Worm (Caenorhabditis elegans) whole organism, L1 larva: ENCODE measurements around the gene chil-16.
"Not testable (repeated sequence)": the region's sequence is repeated elsewhere in the genome, so short reads cannot be mapped to it uniquely, and the experiment has no call there.

Experiments
- C04F5.9 ChIP-seq: sonication (generic microtip); optimal IDR thresholded peaks from 2 replicates; lab custom pipeline; 2016; ENCODE audit warnings: missing genetic modification characterization, missing compliant biosample characterization
- F16B12.6 ChIP-seq: fragments of 150-350 bp; optimal IDR thresholded peaks from 2 replicates; lab custom pipeline; 2014; ENCODE audit warnings: missing biosample characterization, missing genetic modification characterization
- Y116A8C.19 ChIP-seq: sonication (generic microtip); optimal IDR thresholded peaks from 2 replicates; lab custom pipeline; 2016; ENCODE audit warnings: missing compliant biosample characterization, missing genetic modification characterization, borderline replicate concordance
- dpl-1 ChIP-seq, 3 experiments: fragments of 150-350 bp in 2 of 3; sonication (generic microtip) in 1 of 3; optimal IDR thresholded peaks; 2 replicates each; lab custom pipeline; 2014 to 2017; ENCODE audit warnings: missing biosample characterization in 3 of 3, missing genetic modification characterization in 3 of 3, missing genetic modification reagents in 3 of 3
- efl-1 ChIP-seq, 4 experiments: fragments of 150-350 bp; optimal IDR thresholded peaks in 3 of 4; peaks in 1 of 4; 1 replicate in 1 of 4; 2 replicates in 3 of 4; lab custom pipeline; 2014; ENCODE audit warnings: missing biosample characterization in 2 of 4, missing genetic modification characterization in 2 of 4, missing genetic modification reagents in 2 of 4
- efl-3 ChIP-seq: fragments of 200-800 bp; sonication (Bioruptor generic); optimal IDR thresholded peaks from 2 replicates; lab custom pipeline; 2018; ENCODE audit warnings: mild to moderate bottlenecking, missing genetic modification characterization, missing compliant biosample characterization
- egl-27 ChIP-seq, 2 experiments: fragments of 150-350 bp in 1 of 2; sonication (generic microtip); optimal IDR thresholded peaks; 3 replicates each; lab custom pipeline; 2017 to 2018; ENCODE audit warnings: missing biosample characterization in 2 of 2, missing genetic modification characterization in 2 of 2, missing genetic modification reagents in 2 of 2
- elt-2 ChIP-seq: sonication (generic microtip); optimal IDR thresholded peaks from 2 replicates; lab custom pipeline; 2016; ENCODE audit warnings: missing genetic modification characterization, mild to moderate bottlenecking, inconsistent platforms, missing compliant biosample characterization, missing genetic modification reagents
- fos-1 ChIP-seq: fragments of 150-350 bp; optimal IDR thresholded peaks from 2 replicates; lab custom pipeline; 2014; ENCODE audit warnings: missing biosample characterization, missing genetic modification characterization
- grh-1 ChIP-seq: fragments of 200-800 bp; sonication (Bioruptor generic); IDR thresholded peaks from 2 replicates; pipeline ENCODE4 v1.3.6; 2022; ENCODE audit warnings: missing genetic modification reagents, missing genetic modification characterization, missing compliant biosample characterization
- jun-1 ChIP-seq: fragments of 150-350 bp; optimal IDR thresholded peaks from 2 replicates; lab custom pipeline; 2014; ENCODE audit warnings: missing biosample characterization, missing genetic modification reagents, missing genetic modification characterization
- lin-13 ChIP-seq: fragments of 150-350 bp; optimal IDR thresholded peaks from 2 replicates; lab custom pipeline; 2014; ENCODE audit warnings: missing biosample characterization, missing genetic modification reagents, missing genetic modification characterization
- lin-15B ChIP-seq: fragments of 150-350 bp; sonication (generic microtip); optimal IDR thresholded peaks from 3 replicates; lab custom pipeline; 2014; ENCODE audit warnings: missing biosample characterization, missing genetic modification characterization
- lsy-2 ChIP-seq, 2 experiments: fragments of 150-350 bp; optimal IDR thresholded peaks; 2 replicates each; lab custom pipeline; 2014; ENCODE audit warnings: missing biosample characterization in 2 of 2, missing genetic modification characterization in 2 of 2
- mab-9 ChIP-seq: fragments of 200-800 bp; sonication (Bioruptor generic); IDR thresholded peaks from 2 replicates; pipeline ENCODE4 v1.3.6; 2022; ENCODE audit warnings: missing genetic modification reagents, missing genetic modification characterization, missing compliant biosample characterization
- mdl-1 ChIP-seq, 2 experiments: fragments of 150-350 bp; optimal IDR thresholded peaks; 2 replicates each; lab custom pipeline; 2014 to 2017; ENCODE audit warnings: missing biosample characterization in 2 of 2, missing genetic modification characterization in 2 of 2, inconsistent platforms in 1 of 2
- mep-1 ChIP-seq: fragments of 150-350 bp; optimal IDR thresholded peaks from 2 replicates; lab custom pipeline; 2014; ENCODE audit warnings: missing biosample characterization, missing genetic modification characterization
- nhr-12 ChIP-seq: sonication (generic microtip); optimal IDR thresholded peaks from 2 replicates; lab custom pipeline; 2017; ENCODE audit warnings: missing biosample characterization, missing genetic modification characterization
- nhr-20 ChIP-seq: sonication (generic microtip); optimal IDR thresholded peaks from 2 replicates; lab custom pipeline; 2016; ENCODE audit warnings: mild to moderate bottlenecking, missing genetic modification characterization, missing compliant biosample characterization
- nhr-237 ChIP-seq: fragments of 150-350 bp; optimal IDR thresholded peaks from 2 replicates; lab custom pipeline; 2014; ENCODE audit warnings: missing biosample characterization, missing genetic modification characterization
- nhr-71 ChIP-seq: sonication (generic microtip); optimal IDR thresholded peaks from 2 replicates; lab custom pipeline; 2016; ENCODE audit warnings: mild to moderate bottlenecking, missing genetic modification characterization, moderate library complexity, missing compliant biosample characterization
- nhr-77 ChIP-seq: fragments of 150-350 bp; optimal IDR thresholded peaks from 2 replicates; lab custom pipeline; 2014; ENCODE audit warnings: missing biosample characterization, missing genetic modification characterization
- pag-3 ChIP-seq: sonication (generic microtip); optimal IDR thresholded peaks from 2 replicates; lab custom pipeline; 2017; ENCODE audit warnings: missing genetic modification characterization, mild to moderate bottlenecking, missing compliant biosample characterization, antibody characterized with exemption, borderline replicate concordance; ENCODE audit not compliant: insufficient read depth
- rnt-1 ChIP-seq: sonication (generic microtip); optimal IDR thresholded peaks from 2 replicates; lab custom pipeline; 2016; ENCODE audit warnings: mild to moderate bottlenecking, missing genetic modification characterization, moderate library complexity, missing compliant biosample characterization
- sup-37 ChIP-seq: fragments of 200-800 bp; sonication (Bioruptor generic); optimal IDR thresholded peaks from 2 replicates; lab custom pipeline; 2018; ENCODE audit warnings: mild to moderate bottlenecking, missing genetic modification characterization, missing compliant biosample characterization
- swsn-7 ChIP-seq: sonication (generic microtip); optimal IDR thresholded peaks from 2 replicates; lab custom pipeline; 2016; ENCODE audit warnings: missing genetic modification characterization, missing compliant biosample characterization
- unc-62 ChIP-seq: fragments of 150-350 bp; optimal IDR thresholded peaks from 2 replicates; lab custom pipeline; 2014; ENCODE audit warnings: missing biosample characterization, missing genetic modification reagents, missing genetic modification characterization
- unc-98 ChIP-seq: fragments of 200-800 bp; sonication (Bioruptor generic); IDR thresholded peaks from 2 replicates; pipeline ENCODE4 v1.3.6; 2022; ENCODE audit warnings: missing genetic modification characterization, missing compliant biosample characterization
- ztf-11 ChIP-seq, 2 experiments: sonication (generic microtip); optimal IDR thresholded peaks; 2 replicates each; lab custom pipeline; 2016 to 2017; ENCODE audit warnings: missing genetic modification characterization in 2 of 2, missing biosample characterization in 1 of 2, missing compliant biosample characterization in 1 of 2

Gene chil-16

DNA sequence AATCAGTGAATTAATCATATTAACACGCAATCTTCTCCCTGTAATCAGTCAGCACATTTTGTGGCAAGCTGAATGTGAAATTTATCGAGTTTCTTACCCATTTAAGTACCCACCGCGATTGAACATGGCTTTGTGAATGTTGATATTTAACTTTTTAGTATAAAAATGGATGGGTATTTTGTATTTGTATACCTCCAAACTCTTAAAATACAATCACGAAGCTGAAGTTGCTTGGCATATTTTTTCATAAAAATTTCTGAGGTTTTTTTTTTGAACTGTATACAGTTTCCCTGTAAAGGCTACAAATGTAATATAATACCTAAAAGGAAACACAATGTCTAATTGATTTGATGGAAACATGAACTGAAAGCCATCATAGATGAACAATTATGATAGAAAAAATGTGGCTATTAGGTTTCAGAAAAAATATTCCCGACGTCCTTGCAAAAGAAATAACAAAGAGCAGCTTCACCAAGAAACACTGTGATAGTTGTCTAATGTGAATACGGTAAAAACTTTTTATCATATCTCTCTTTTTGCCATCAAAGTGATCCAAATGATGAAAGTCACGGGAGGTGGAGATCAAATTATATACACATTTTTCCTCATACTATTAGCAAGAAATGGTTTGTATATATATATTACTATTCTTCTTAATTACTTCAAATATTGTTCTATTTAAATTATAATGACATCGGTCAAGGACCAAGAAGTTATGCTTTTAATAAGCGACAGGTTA, 32.8 kb upstream of the chil-16 start, which contains the start of the genes chil-25 and chil-26:
Gene chil-25 (minus strand): TSS at position 101 of the 739 bp plus-strand sequence.
Gene chil-26 (plus strand): TSS at position 689 of the 739 bp plus-strand sequence.
- TF ChIP-seq unc-98 (GFP tag; lab: Robert Waterston, UW) (no peak), nhr-71 (tag; lab: Kevin White, UChicago) (no peak), sup-37 (no peak), unc-62 (no peak)

DNA sequence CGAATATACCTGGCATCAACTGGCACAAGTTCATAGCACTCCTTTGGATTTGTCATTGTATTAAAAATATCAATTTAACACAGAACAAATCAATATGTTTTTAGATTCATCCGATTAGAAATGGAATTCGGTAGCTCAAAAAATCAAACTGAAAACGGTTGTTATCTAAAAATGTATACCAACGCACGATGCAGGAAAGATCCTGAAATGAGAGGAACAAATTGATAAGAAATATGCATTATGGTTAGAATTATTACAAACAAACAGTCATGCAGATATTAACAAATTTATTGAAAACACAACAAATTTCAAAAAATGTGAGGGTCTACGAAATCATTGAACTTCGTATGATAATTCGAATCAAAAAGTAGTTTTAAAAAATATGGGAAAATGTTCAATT, 28.3 kb upstream of the chil-16 start, which contains the start of gene T19H5.6:
Gene T19H5.6 (minus strand): TSS at position 195 of the 400 bp plus-strand sequence.
- no peak for TF ChIP-seq mab-9 (GFP tag; lab: Robert Waterston, UW)
- peak; percentile 48 for TF ChIP-seq elt-2 (tag; lab: Kevin White, UChicago)

DNA sequence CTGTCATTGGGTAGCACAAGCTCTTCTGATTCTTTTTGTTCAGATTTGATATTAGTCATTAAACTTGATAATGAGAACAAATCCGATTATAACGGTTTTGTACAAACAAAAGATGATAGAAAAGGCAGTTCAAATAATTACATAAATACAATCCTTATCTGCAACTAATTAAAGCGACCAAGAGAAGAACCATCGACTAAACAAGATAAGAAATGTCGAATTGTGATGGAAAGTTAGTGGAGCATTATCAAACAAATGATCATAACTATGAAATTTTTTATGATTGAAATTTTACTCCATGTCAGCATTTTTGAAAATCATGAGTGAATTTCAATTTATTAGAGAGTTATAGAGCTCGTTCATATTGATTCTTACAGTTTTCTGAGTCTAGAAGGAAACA, 26.7 kb upstream of the chil-16 start, which contains the start of gene chil-23:
Gene chil-23 (minus strand): TSS at position 198 of the 400 bp plus-strand sequence.
- TF ChIP-seq lin-15B (tag; lab: Kevin White, UChicago) (no peak), nhr-12 (tag; lab: Kevin White, UChicago) (no peak), fos-1 (tag; lab: Kevin White, UChicago) (no peak), F16B12.6 (tag; lab: Kevin White, UChicago) (no peak), swsn-7 (tag; lab: Kevin White, UChicago) (no peak), unc-98 (GFP tag; lab: Robert Waterston, UW) (no peak), nhr-20 (tag; lab: Kevin White, UChicago) (peak; percentile 17), efl-3 (no peak), lin-13 (GFP tag; lab: Kevin White, UChicago) (no peak), C04F5.9 (tag; lab: Kevin White, UChicago) (no peak), elt-2 (tag; lab: Kevin White, UChicago) (peak; percentile 95), grh-1 (GFP tag; lab: Robert Waterston, UW) (no peak), egl-27 (tag; optimal IDR thresholded peaks at IDR 0.05; lab: Kevin White, UChicago) (no peak), nhr-77 (tag; lab: Kevin White, UChicago) (no peak)

- TF ChIP-seq nhr-237 (tag; lab: Kevin White, UChicago) (no peak), rnt-1 (no peak)
These were observed 24.4 kb upstream of the chil-16 start, which contains the start of gene chil-22 for ce11 chrII:9466095-9466494. chil-22 (minus strand) TSS chrII:9466195.

DNA sequence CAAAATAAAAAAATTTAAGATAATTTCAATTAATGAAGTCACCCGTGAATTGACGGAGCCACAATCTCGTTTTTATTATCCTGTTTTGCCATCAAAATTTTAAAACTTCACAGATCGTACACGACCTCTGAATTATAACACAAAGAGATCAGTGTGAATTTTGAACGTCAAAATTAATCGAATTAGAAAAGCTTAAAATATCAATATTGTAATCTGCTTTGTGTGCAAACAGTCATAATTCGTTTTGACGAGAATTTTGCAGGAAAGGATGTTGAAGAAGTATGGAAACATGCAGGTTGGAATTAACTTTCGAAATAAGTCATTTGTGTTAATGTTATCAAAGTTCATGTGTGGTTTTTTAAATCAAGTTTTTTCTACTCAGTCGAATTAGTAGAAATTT, 20.1 kb upstream of the chil-16 start, which contains the start of gene chil-21:
Gene chil-21 (minus strand): TSS at position 101 of the 400 bp plus-strand sequence.
- TF ChIP-seq mdl-1 (tag; optimal IDR thresholded peaks at IDR 0.05; lab: Kevin White, UChicago); mep-1 (tag; lab: Kevin White, UChicago); unc-62: not testable (repeated sequence)

DNA sequence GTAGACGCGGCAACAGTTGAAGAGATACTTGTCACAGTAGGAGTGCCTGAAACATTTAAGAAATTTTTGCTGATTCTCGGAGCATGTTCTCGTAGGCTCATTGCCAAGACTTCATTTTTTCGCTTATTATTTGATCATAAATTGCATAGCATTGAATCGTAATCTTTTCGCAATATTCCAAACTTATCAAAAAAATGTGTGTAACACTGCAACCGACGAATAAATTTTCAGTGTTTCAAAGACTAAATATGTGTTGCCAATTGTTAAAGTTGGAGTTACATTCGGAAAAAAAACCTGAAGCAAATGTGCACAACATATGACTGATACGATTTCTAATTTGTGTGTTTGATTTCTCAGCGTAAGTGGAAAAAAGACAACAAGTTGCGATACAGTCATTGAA, 17.7 kb upstream of the chil-16 start, which contains the start of gene R09D1.14:
Gene R09D1.14 (minus strand): TSS at position 101 of the 400 bp plus-strand sequence.
- not testable (repeated sequence) for TF ChIP-seq ztf-11 (tag; optimal IDR thresholded peaks at IDR 0.05; lab: Kevin White, UChicago); dpl-1 (GFP tag; optimal IDR thresholded peaks at IDR 0.05; lab: Kevin White, UChicago); lsy-2 (tag; optimal IDR thresholded peaks at IDR 0.05; lab: Kevin White, UChicago)

DNA sequence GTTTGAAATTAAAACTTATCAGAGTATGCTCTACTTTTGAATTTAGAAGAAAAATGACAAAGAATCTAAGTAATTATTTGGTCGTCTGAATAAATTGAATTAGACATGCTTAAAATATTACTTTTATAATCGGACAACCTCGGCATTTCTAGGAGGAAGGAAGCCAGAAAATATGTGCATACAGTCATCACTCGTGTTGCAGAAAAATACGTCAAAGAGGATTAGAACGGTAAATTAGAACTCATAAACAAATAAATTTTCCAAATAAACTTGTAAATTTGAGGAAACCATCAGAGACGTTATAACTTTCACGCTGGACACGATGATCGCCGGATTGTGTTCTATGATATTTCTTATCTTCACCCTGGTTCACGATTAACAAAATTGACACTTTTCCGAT, 12.6 kb upstream of the chil-16 start, which contains the start of gene chil-19:
Gene chil-19 (minus strand): TSS at position 101 of the 400 bp plus-strand sequence.
- TF ChIP-seq nhr-71 (tag; lab: Kevin White, UChicago) (no peak), pag-3 (tag; lab: Kevin White, UChicago) (no peak), Y116A8C.19 (no peak), efl-1 (optimal IDR thresholded peaks at IDR 0.05; lab: Kevin White, UChicago) (no peak), efl-1 (GFP tag; optimal IDR thresholded peaks at IDR 0.05 in 1 of 2; lab: Kevin White, UChicago) (peak in 1 of 2 experiments; percentile 5), jun-1 (no peak), unc-98 (GFP tag; lab: Robert Waterston, UW) (no peak)
